Fruit fly (Drosophila melanogaster): ENCODE measurements around the gene cact.

- no peak for TF ChIP-seq kay (GFP tag; ENCODE audit: borderline replicate concordance)
- TF ChIP-seq CG14711 (tag; optimal IDR thresholded peaks at IDR 0.05), result no peak
- TF ChIP-seq tj (GFP tag; optimal IDR thresholded peaks at IDR 0.05), result no peak
- TF ChIP-seq CG1620 (GFP tag; optimal IDR thresholded peaks at IDR 0.05), result no peak
- no peak for TF ChIP-seq Clk (GFP tag; optimal IDR thresholded peaks at IDR 0.05)
- no peak for TF ChIP-seq toe (GFP tag; optimal IDR thresholded peaks at IDR 0.05)
- no peak for TF ChIP-seq cnc (optimal IDR thresholded peaks at IDR 0.05)
- no peak for TF ChIP-seq bab1 (GFP tag; optimal IDR thresholded peaks at IDR 0.05)
- no peak for TF ChIP-seq ovo (GFP tag; optimal IDR thresholded peaks at IDR 0.05)
- TF ChIP-seq CG5204 (GFP tag; optimal IDR thresholded peaks at IDR 0.05), result no peak
- no peak for TF ChIP-seq Hr96 (GFP tag; optimal IDR thresholded peaks at IDR 0.05)
- TF ChIP-seq CG33017 (tag; optimal IDR thresholded peaks at IDR 0.05), result no peak
- no peak for TF ChIP-seq CG12768 (GFP tag; optimal IDR thresholded peaks at IDR 0.05)
- no peak for TF ChIP-seq CG11617 (GFP tag; optimal IDR thresholded peaks at IDR 0.05)
These were observed 44.5 kb downstream of the cact start for dm6 chr2L:16281419-16282076.
